Fruit fly (Drosophila melanogaster) Kc167 (cell line): ENCODE measurements around the gene CG34011.

Source experiments
- Myc ChIP-seq: fragments of >200 bp; optimal IDR thresholded peaks from 2 replicates; lab custom pipeline; 2017; ENCODE audit warnings: missing external identifiers
- Sin3A ChIP-seq: fragments of >200 bp; optimal IDR thresholded peaks from 2 replicates; lab custom pipeline; 2018; ENCODE audit warnings: missing external identifiers
- h ChIP-seq: fragments of >200 bp; optimal IDR thresholded peaks from 3 replicates; lab custom pipeline; 2018; ENCODE audit warnings: missing external identifiers
- insv ChIP-seq: fragments of >200 bp; optimal IDR thresholded peaks from 3 replicates; lab custom pipeline; 2018; ENCODE audit warnings: missing external identifiers
- psq ChIP-seq: fragments of >200 bp; optimal IDR thresholded peaks from 2 replicates; lab custom pipeline; 2017; ENCODE audit warnings: missing external identifiers
- ttk ChIP-seq: sonication (Bioruptor generic); optimal IDR thresholded peaks from 2 replicates; lab custom pipeline; 2017; ENCODE audit warnings: missing external identifiers

The CG34011 gene

DNA sequence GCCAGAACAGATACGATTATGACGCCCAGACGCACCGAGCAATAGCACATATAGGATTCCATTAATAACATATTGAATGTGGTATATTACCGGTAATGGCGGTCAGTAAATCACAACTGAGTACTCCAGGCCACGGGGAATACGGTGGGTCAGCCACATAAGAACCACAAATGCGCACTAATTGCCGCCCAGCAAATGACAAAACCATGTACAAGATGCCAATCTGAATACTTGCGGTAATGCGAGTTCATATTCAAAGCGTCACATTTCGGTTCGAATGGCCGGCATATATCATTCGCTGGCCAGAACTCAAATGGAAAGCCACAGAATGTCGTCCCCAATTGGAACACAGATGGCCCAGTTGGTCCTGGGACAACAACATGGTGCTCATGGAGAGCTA lies at the start of gene CG34011, which contains the start of gene CG14007:
TSS of gene CG34011 (plus strand) at position 122 of the 400 bp plus-strand sequence.
TSS of gene CG14007 (minus strand) at position 101 of the 400 bp plus-strand sequence.
- TF ChIP-seq ttk (lab: Kevin White, UChicago) (no peak), Myc (lab: Kevin White, UChicago) (no peak), h (lab: Kevin White, UChicago) (no peak), Sin3A (lab: Kevin White, UChicago) (no peak), psq (lab: Kevin White, UChicago) (no peak), insv (lab: Kevin White, UChicago) (no peak)

DNA sequence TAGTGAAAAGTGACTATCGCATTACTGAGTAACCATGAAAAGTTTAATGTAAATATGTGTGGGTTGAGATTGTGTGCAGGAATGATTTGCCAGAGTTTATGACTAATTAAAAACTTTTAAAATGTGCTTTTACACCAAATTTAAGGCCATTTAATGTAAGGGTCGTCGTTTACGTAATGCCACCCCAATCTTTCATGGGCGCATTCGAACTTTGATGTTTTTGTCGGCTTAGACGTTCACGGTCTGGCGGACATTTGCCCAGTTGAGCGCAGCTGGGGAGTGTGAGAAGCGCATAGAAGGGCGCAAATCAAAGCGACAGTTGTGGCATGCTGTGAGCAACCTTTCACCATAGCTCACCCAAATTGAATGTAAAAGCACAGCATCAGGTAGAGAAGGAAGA lies 38.2 kb upstream of the CG34011 start, which contains the start of gene CG12511:
TSS of gene CG12511 (plus strand) at position 301 of the 400 bp plus-strand sequence.
- TF ChIP-seq Sin3A (lab: Kevin White, UChicago), result no peak
- TF ChIP-seq Myc (lab: Kevin White, UChicago), result no peak
- no peak for TF ChIP-seq psq (lab: Kevin White, UChicago)
- TF ChIP-seq h (lab: Kevin White, UChicago), result no peak
- no peak for TF ChIP-seq insv (lab: Kevin White, UChicago)
- no peak for TF ChIP-seq ttk (lab: Kevin White, UChicago)

DNA sequence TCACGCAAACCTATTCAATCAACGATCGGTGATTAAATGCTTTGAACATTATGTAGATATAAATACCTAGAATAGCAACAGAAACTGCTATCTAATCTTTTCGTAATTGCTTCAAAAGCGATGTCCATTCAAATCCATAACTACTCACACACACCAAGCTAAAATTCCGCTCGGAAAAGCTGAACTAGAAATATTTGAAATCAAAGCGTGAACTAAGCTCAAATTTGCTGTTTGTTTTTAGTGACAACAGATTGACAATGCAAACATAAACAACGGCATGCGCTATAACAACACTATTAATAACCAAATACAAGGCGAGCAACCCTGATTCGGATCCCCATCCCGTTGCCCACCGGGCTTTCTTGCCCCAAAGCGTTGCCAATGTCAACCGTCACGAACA lies 10.4 kb upstream of the CG34011 start, which contains the start of gene CG7236:
TSS of gene CG7236 (plus strand) at position 301 of the 400 bp plus-strand sequence.
- TF ChIP-seq Myc (lab: Kevin White, UChicago), result no peak
- TF ChIP-seq ttk (lab: Kevin White, UChicago), result no peak
- TF ChIP-seq psq (lab: Kevin White, UChicago), result no peak
- TF ChIP-seq Sin3A (lab: Kevin White, UChicago), result no peak
- no peak for TF ChIP-seq h (lab: Kevin White, UChicago)
- TF ChIP-seq insv (lab: Kevin White, UChicago), result no peak

DNA sequence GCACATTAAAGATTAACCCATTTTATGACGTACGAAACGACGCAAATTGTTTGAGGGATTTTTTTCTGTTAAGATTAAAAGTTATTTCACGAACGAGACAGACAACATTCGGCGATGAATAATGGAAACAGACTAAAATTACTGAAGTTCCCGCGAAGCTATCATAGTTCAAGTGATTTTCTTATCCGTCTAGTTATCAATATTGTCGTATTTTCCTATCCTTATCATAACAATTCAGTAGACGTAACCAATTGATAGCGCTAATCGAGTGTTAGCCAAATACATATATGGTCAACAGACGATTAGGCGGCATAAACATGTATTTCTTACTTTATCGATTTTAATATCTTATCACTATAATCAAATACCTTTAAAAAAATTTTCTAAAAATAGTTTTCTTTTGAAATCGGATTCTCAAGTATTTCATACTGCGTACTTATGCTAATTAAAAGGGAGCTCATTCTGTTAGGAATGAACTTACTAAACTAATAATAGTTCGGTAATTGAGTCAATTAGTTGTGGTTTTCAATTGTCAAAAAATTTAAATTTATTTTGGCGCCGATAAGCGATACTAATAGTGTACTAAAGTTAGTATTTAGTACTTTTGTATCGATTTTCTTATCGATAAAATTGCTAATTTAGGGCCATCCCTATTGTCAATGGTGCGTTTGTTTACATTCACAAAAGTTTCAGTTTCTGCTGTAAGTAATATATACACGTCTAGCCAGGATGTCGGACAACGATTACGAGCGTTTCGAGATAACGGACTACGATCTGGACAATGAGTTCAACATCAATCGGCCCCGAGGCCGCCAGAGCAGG lies 4.1 kb downstream of the CG34011 start, which contains the start of the genes CG11149 and sip1:
TSS of gene CG11149 (minus strand) at position 493 of the 822 bp plus-strand sequence.
TSS of gene sip1 (plus strand) at position 645 of the 822 bp plus-strand sequence.
- TF ChIP-seq psq (lab: Kevin White, UChicago), result no peak
- no peak for TF ChIP-seq insv (lab: Kevin White, UChicago)
- TF ChIP-seq Sin3A (lab: Kevin White, UChicago), result no peak
- TF ChIP-seq ttk (lab: Kevin White, UChicago), result no peak
- no peak for TF ChIP-seq Myc (lab: Kevin White, UChicago)
- TF ChIP-seq h (lab: Kevin White, UChicago), result no peak

DNA sequence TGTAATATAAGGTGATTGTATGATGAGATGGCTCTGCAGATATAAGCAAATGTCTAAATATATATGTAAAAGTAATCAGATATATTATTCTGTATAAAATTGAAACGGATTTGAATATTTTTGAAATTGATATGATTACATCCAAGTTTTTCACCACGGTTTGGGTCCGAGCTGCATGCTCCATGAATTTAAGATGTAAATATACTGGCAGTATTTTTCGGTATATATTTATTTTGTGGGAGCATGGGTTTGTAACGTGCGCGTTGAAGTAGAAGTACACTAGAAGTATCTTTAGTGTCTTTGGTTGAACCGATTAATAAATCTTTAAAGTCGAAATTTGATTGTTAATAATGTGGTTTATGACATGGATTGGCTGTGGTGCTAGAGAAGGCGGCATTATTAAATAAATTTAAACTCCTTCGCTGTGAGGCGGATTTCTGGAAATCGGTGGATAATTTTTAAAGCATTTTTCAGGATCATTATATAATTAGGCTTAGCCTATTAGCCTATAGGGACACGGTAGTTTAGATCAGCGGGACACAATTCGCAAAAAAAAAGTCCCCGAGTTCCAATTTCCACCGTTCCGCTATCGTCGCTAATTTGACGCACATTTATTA lies 7.5 kb downstream of the CG34011 start:
- TF ChIP-seq insv (lab: Kevin White, UChicago) (no peak), Myc (lab: Kevin White, UChicago) (no peak), Sin3A (lab: Kevin White, UChicago) (no peak), psq (lab: Kevin White, UChicago) (no peak), h (lab: Kevin White, UChicago) (no peak), ttk (lab: Kevin White, UChicago) (no peak)

DNA sequence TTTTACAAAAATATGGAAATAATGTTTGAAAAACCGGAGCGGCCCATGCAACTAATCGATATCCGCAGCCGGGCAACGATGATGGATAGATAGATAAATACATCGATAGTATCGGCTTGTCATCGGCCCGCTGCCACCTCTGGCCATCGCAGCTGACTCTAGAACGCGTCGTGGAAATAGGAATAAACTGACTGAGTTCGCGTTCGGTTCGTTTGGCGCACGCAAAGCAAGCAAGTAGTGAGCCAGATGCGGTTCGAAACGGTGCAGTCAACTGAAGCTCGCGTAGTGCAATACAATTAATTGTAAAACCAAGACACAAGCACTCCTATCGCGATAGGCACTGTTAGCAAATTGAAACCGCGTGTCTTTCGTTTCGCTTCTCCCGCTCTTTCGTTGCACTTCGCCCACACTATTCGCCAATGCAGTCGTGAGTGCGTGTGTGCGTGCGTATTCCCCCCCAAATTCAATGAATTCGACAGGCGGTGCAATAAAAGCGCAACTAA lies 8.1 kb downstream of the CG34011 start, which contains the start of gene CG11030:
TSS of gene CG11030 (plus strand) at position 136 of the 503 bp plus-strand sequence.
- no peak for TF ChIP-seq ttk (lab: Kevin White, UChicago)
- TF ChIP-seq Myc (lab: Kevin White, UChicago), result no peak
- no peak for TF ChIP-seq psq (lab: Kevin White, UChicago)
- TF ChIP-seq insv (lab: Kevin White, UChicago), result no peak
- TF ChIP-seq Sin3A (lab: Kevin White, UChicago), result no peak
- TF ChIP-seq h (lab: Kevin White, UChicago), result no peak

DNA sequence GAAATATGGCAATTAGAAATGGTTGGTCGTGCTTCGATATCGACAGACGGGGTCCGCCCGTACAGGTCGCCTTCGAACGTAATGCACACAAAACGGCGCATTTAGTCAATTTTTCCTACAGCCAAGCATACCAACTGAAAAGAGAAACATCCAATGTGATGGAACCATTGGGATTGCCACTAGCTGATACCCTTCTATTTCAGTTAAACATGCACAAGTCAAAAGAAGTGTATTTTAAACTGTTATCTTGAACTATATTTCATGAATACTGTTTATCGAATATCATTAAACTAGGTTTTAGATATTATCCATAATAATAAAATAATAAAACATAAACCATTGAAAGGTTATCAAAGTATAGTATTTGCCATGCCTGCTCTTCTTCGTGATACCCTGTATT lies 9.5 kb downstream of the CG34011 start:
- TF ChIP-seq Sin3A (lab: Kevin White, UChicago) (no peak), h (lab: Kevin White, UChicago) (no peak)

DNA sequence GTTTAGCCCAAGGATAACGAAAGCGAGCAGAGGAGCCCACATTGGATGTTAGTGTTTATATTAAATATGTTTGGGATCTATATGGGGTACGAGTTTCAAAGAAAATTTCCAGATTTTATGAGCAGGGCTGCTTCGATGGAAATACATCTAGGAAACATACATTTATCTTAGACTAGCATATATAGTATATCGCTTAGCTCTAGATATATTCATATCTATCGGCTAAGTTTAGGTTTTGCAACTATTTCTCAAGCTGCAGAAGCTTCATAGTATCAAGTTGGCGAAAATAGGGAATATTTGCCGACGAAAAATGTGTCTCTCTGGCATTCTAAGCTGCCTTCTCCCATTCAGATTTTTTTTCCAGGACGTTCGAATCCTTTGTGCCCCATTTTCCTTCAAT lies 12.2 kb downstream of the CG34011 start, which contains the start of gene CG14006:
TSS of gene CG14006 (minus strand) at position 101 of the 400 bp plus-strand sequence.
- TF ChIP-seq insv (lab: Kevin White, UChicago) (no peak), Myc (lab: Kevin White, UChicago) (no peak), ttk (lab: Kevin White, UChicago) (no peak), Sin3A (lab: Kevin White, UChicago) (no peak), psq (lab: Kevin White, UChicago) (no peak), h (lab: Kevin White, UChicago) (no peak)

DNA sequence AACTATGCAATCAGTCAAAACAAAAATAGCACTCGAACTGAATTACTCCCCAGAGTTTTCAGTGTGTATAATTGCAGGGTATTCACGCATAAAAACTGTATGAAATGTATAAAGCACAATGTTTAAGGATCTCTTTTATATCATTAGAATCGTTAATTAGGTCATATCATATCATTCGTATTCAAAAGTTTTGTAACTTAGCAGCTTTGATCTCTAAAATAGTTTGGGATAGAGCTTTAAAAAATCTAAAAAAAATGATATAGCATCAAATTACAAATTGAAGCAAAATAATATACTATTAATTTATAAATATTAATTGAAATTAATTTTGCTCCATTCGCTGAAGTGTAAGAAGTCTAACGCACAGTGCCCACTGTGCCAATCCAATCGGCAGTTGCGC lies 13.9 kb downstream of the CG34011 start:
- TF ChIP-seq ttk (lab: Kevin White, UChicago), result no peak
- TF ChIP-seq psq (lab: Kevin White, UChicago), result no peak
- TF ChIP-seq Myc (lab: Kevin White, UChicago), result no peak
- no peak for TF ChIP-seq Sin3A (lab: Kevin White, UChicago)
- TF ChIP-seq insv (lab: Kevin White, UChicago), result no peak
- no peak for TF ChIP-seq h (lab: Kevin White, UChicago)

DNA sequence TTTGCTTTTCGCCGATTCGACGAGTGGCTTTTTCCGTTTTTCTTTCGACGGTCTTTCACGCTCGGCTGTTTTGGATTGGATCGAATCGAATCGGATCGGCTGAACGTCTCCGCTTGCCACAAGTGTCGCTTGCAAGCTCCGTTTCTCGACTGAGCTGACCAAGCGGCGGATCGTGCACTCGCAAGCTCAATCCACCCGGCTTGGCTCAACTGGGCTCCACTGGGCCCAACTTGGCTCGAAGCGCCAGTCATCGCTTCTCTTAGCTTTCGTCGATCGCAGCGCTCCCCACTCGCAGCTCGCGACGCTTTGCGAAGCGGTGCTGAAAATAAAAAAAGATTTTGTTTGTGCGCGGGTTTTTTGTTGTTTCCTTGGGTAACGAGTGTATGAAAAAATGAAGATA lies 24.2 kb downstream of the CG34011 start:
- TF ChIP-seq ttk (lab: Kevin White, UChicago) (no peak), h (lab: Kevin White, UChicago) (no peak), Sin3A (lab: Kevin White, UChicago) (no peak), psq (lab: Kevin White, UChicago) (no peak), Myc (lab: Kevin White, UChicago) (no peak), insv (lab: Kevin White, UChicago) (no peak)
